Worm (Caenorhabditis elegans) whole organism, dauer: ENCODE measurements around the gene D1025.1.
A peak's percentile ranks its signal among the peaks of the same experiment; 100 is the strongest.
"Not testable (repeated sequence)": the region's sequence is repeated elsewhere in the genome, so short reads cannot be mapped to it uniquely, and the experiment has no call there.

Source experiments
- unc-62 ChIP-seq: sonication (generic microtip); optimal IDR thresholded peaks from 2 replicates; lab custom pipeline; 2017; ENCODE audit warnings: missing biosample characterization, missing genetic modification reagents, missing genetic modification characterization

D1025.1 gene

ce11 chrX:14517842-14518241, 2.7 kb upstream of the D1025.1 start:
- TF ChIP-seq unc-62 (GFP tag; lab: Kevin White, UChicago): no peak

- no peak for TF ChIP-seq unc-62 (GFP tag; lab: Kevin White, UChicago)
These were observed 2.7 kb downstream of the D1025.1 start, which contains the start of gene nspc-16 for ce11 chrX:14523275-14523674. nspc-16 (plus strand) TSS chrX:14523575.

ce11 chrX:14525081-14525324, 4.4 kb downstream of the D1025.1 start, which contains the start of gene nspc-17:
nspc-17 (minus strand) TSS chrX:14525181.
- not testable (repeated sequence) for TF ChIP-seq unc-62 (GFP tag; lab: Kevin White, UChicago)

ce11 chrX:14525325-14526305, 5.1 kb downstream of the D1025.1 start:
- peak; percentile 76 for TF ChIP-seq unc-62 (GFP tag; lab: Kevin White, UChicago)

- no peak for TF ChIP-seq unc-62 (GFP tag; lab: Kevin White, UChicago)
These were observed 7.0 kb downstream of the D1025.1 start, which contains the start of gene nspc-18 for ce11 chrX:14527559-14527958. nspc-18 (minus strand) TSS chrX:14527659.

ce11 chrX:14528399-14528798, 7.8 kb downstream of the D1025.1 start, which contains the start of gene nspc-19:
nspc-19 (plus strand) TSS chrX:14528699.
- not testable (repeated sequence) for TF ChIP-seq unc-62 (GFP tag; lab: Kevin White, UChicago)

- TF ChIP-seq unc-62 (GFP tag; lab: Kevin White, UChicago): no peak
These were observed 9.5 kb downstream of the D1025.1 start, which contains the start of gene nspc-20 for ce11 chrX:14530107-14530506. nspc-20 (minus strand) TSS chrX:14530207.

ce11 chrX:14534117-14534516, 13.6 kb downstream of the D1025.1 start, which contains the start of gene T24C2.5:
T24C2.5 (plus strand) TSS chrX:14534417.
- no peak for TF ChIP-seq unc-62 (GFP tag; lab: Kevin White, UChicago)

- TF ChIP-seq unc-62 (GFP tag; lab: Kevin White, UChicago): no peak
These were observed 14.0 kb downstream of the D1025.1 start for ce11 chrX:14534596-14534995.

ce11 chrX:14535913-14536312, 15.3 kb downstream of the D1025.1 start:
- no peak for TF ChIP-seq unc-62 (GFP tag; lab: Kevin White, UChicago)

ce11 chrX:14537625-14538024, 17.1 kb downstream of the D1025.1 start:
- no peak for TF ChIP-seq unc-62 (GFP tag; lab: Kevin White, UChicago)

ce11 chrX:14539468-14539867, 18.9 kb downstream of the D1025.1 start:
- TF ChIP-seq unc-62 (GFP tag; lab: Kevin White, UChicago): no peak

ce11 chrX:14541992-14542391, 21.4 kb downstream of the D1025.1 start, which contains the start of gene fbxa-81:
fbxa-81 (minus strand) TSS chrX:14542092.
- TF ChIP-seq unc-62 (GFP tag; lab: Kevin White, UChicago): no peak

- TF ChIP-seq unc-62 (GFP tag; lab: Kevin White, UChicago): no peak
These were observed 22.7 kb downstream of the D1025.1 start, which contains the start of gene T24C2.3 for ce11 chrX:14543224-14543623. T24C2.3 (plus strand) TSS chrX:14543524.

ce11 chrX:14545543-14545942, 25.0 kb downstream of the D1025.1 start, which contains the start of gene enri-2:
enri-2 (plus strand) TSS chrX:14545843.
- TF ChIP-seq unc-62 (GFP tag; lab: Kevin White, UChicago): no peak

ce11 chrX:14549709-14550199, 29.2 kb downstream of the D1025.1 start, which contains the start of gene ram-5:
ram-5 (plus strand) TSS chrX:14550149.
- TF ChIP-seq unc-62 (GFP tag; lab: Kevin White, UChicago): no peak
